Fruit fly (Drosophila melanogaster): ENCODE results near the gene CG18754.

The CG18754 gene

DNA sequence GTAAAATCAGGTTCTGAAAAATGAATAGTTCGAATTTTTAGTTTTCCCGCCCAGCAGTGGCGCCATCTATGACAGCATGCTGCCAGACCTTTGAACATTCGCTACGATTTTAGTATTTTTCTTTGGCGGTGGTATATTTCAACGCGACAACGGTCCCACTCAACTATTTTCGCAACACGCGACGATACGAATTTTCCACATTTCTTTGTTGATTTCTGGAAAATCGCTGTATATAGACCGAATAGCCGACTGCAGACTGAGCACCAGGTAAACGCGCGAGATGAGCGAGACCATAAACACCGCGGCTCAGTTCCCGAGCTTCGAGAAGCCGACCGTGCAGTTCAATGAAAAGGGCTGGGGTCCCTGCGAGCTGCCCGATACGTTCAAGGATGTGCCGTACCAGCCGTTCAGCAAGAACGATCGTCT lies 3.9 kb upstream of the CG18754 start, which contains the start of gene eIF3d1:
Gene eIF3d1, plus strand, starts transcription at position 129 of the 426 bp plus-strand sequence.
- TF ChIP-seq bab1 (GFP tag; optimal IDR thresholded peaks at IDR 0.05) (peak; percentile 51), Crg-1 (GFP tag; optimal IDR thresholded peaks at IDR 0.05) (peak; percentile 23), CG5204 (GFP tag; optimal IDR thresholded peaks at IDR 0.05) (no peak), ovo (GFP tag; optimal IDR thresholded peaks at IDR 0.05) (peak; percentile 0), Mnt (GFP tag; optimal IDR thresholded peaks at IDR 0.05) (peak; percentile 94), Clk (GFP tag; optimal IDR thresholded peaks at IDR 0.05) (no peak), CG1620 (GFP tag; optimal IDR thresholded peaks at IDR 0.05) (peak; percentile 55)

DNA sequence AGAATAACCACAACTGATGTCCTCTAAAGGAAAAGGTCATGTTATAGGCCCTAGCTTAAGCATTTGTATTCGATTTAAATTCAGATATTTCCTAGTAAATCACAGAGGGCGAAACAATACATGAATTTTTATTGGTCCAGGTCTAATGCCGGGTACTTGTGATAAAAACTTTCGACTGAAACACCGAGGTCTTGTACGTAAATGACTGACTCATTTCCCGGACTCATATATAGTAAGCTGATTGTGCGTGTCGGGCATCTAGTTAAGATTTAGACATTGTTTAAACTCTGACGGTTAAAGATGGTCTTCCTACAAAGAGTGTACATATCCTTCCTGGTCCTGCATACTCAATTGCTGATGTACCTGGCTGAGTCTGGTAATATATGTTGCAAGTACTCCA lies 1.7 kb upstream of the CG18754 start, which contains the start of gene CG16710:
Gene CG16710, plus strand, starts transcription at position 301 of the 400 bp plus-strand sequence.
- TF ChIP-seq cnc (optimal IDR thresholded peaks at IDR 0.05) = no peak
- TF ChIP-seq CG14711 (tag; optimal IDR thresholded peaks at IDR 0.05) = no peak
- no peak for TF ChIP-seq bab1 (GFP tag; optimal IDR thresholded peaks at IDR 0.05)
- TF ChIP-seq Clk (GFP tag; optimal IDR thresholded peaks at IDR 0.05) = no peak
- no peak for TF ChIP-seq CG1620 (GFP tag; optimal IDR thresholded peaks at IDR 0.05)
- TF ChIP-seq CG11617 (GFP tag; optimal IDR thresholded peaks at IDR 0.05) = no peak
- no peak for TF ChIP-seq CG5204 (GFP tag; optimal IDR thresholded peaks at IDR 0.05)
- TF ChIP-seq tj (GFP tag; optimal IDR thresholded peaks at IDR 0.05) = no peak
- TF ChIP-seq kay (GFP tag; ENCODE audit: borderline replicate concordance) = no peak
- no peak for TF ChIP-seq Hr96 (GFP tag; optimal IDR thresholded peaks at IDR 0.05)
- no peak for TF ChIP-seq Crg-1 (GFP tag; optimal IDR thresholded peaks at IDR 0.05)
- TF ChIP-seq CG33017 (tag; optimal IDR thresholded peaks at IDR 0.05) = no peak
- no peak for TF ChIP-seq cic (GFP tag; optimal IDR thresholded peaks at IDR 0.05)
- TF ChIP-seq ovo (GFP tag; optimal IDR thresholded peaks at IDR 0.05) = no peak

DNA sequence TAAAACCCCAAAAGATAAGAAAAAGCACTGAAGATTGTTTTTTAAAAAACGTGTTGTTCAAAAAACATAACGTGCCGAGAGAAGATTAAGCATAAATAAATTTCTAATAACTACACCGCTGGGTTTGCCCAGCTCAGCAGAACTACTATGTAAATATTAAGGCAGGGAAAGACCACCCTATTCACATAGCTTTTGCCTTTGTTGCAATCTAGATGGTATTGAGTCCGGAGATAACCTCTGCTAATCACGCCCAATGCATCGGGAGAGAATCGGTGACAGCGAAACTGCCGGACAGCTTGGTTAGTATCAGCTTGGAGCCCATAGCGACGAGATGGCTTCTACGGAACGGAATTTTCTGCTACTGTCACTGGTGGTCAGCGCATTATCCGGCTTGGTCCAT lies 2.1 kb downstream of the CG18754 start, which contains the start of gene SPE:
Gene SPE, plus strand, starts transcription at position 301 of the 400 bp plus-strand sequence.
- TF ChIP-seq Crg-1 (GFP tag; optimal IDR thresholded peaks at IDR 0.05) = no peak
- TF ChIP-seq CG1620 (GFP tag; optimal IDR thresholded peaks at IDR 0.05) = no peak
- peak; percentile 44 for TF ChIP-seq tj (GFP tag; optimal IDR thresholded peaks at IDR 0.05)
- peak; percentile 18 for TF ChIP-seq cic (GFP tag; optimal IDR thresholded peaks at IDR 0.05)

DNA sequence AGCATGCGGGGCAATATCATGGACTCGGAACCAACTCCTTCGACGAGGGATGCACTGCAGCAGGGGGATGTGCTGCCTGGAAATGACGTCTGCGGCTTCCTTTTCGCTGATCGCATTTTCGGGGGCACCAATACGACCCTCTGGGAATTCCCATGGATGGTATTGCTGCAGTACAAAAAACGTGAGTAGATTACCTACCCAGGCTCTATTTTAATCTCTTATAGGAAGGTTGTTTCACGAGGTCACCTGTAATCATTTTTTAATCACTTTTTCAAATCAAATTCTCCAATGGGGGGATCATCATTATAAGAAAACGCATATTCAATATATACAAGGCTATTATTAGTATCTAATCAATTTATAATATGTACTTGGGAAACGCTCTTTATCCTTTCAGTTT lies 3.1 kb downstream of the CG18754 start:
- TF ChIP-seq CG1620 (GFP tag; optimal IDR thresholded peaks at IDR 0.05) (no peak), kay (GFP tag; ENCODE audit: borderline replicate concordance) (no peak), tj (GFP tag; optimal IDR thresholded peaks at IDR 0.05) (no peak), CG11617 (GFP tag; optimal IDR thresholded peaks at IDR 0.05) (no peak), CG14711 (tag; optimal IDR thresholded peaks at IDR 0.05) (no peak), bab1 (GFP tag; optimal IDR thresholded peaks at IDR 0.05) (no peak), cic (GFP tag; optimal IDR thresholded peaks at IDR 0.05) (no peak), CG33017 (tag; optimal IDR thresholded peaks at IDR 0.05) (no peak)

DNA sequence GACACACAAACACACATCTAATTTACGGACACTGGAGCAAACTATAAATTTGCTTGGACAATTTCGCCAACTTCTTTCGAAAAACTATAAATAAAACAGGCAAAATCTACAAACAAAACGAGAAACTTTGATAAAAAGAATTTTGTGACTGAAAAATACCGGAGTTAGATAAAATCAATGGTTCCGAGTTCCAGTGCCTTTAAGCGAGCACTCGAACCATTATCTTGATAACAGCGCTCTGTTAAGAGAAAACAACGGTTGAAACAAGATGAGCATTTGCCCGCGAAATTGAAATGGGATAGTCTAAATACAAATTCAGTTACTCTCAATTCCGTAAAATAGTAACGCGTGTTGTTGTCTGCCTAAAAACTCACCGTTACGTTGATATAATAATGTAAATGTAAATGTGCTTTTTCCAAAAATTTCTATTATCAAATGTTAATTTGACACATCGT lies 10.7 kb downstream of the CG18754 start, which contains the start of gene CG10254:
Gene CG10254, minus strand, starts transcription at position 405 of the 455 bp plus-strand sequence.
- TF ChIP-seq ovo (GFP tag; optimal IDR thresholded peaks at IDR 0.05) = no peak
- TF ChIP-seq CG7045 (GFP tag; optimal IDR thresholded peaks at IDR 0.05) = no peak
- TF ChIP-seq CG1620 (GFP tag; optimal IDR thresholded peaks at IDR 0.05) = no peak
- TF ChIP-seq CG11617 (GFP tag; optimal IDR thresholded peaks at IDR 0.05) = no peak
- TF ChIP-seq Crg-1 (GFP tag; optimal IDR thresholded peaks at IDR 0.05) = no peak
- no peak for TF ChIP-seq toe (GFP tag; optimal IDR thresholded peaks at IDR 0.05)
- peak; percentile 34 for TF ChIP-seq bab1 (GFP tag; optimal IDR thresholded peaks at IDR 0.05)

DNA sequence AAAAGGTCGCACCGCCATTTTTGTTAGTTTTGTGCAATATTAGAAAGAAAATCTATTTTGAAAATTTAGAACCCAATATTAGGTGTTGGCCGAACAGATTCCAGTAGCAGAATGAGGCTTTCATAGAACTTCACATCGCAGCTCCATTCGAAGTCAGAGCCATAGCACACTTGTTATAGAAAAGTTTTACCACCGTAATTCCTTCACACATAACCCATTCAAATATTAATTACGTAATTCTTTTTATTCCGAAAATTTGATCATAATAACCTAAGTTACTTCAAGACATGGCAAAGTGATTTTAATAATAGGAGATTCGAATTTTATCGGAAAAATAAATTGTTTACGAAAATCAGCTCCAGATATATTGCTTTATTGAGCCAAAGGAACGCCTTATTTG lies 12.3 kb downstream of the CG18754 start, which contains the start of gene CG10252:
Gene CG10252, minus strand, starts transcription at position 101 of the 400 bp plus-strand sequence.
- TF ChIP-seq cic (GFP tag; optimal IDR thresholded peaks at IDR 0.05) (no peak), tj (GFP tag; optimal IDR thresholded peaks at IDR 0.05) (no peak), CG7101 (tag; optimal IDR thresholded peaks at IDR 0.05) (no peak), CG7045 (GFP tag; optimal IDR thresholded peaks at IDR 0.05) (no peak), Hr96 (GFP tag; optimal IDR thresholded peaks at IDR 0.05) (no peak), pad (GFP tag; optimal IDR thresholded peaks at IDR 0.05) (no peak), CG12768 (GFP tag; optimal IDR thresholded peaks at IDR 0.05) (no peak), CG5204 (GFP tag; optimal IDR thresholded peaks at IDR 0.05) (no peak), CG1620 (GFP tag; optimal IDR thresholded peaks at IDR 0.05) (no peak), Clk (GFP tag; optimal IDR thresholded peaks at IDR 0.05) (no peak), kay (GFP tag; ENCODE audit: borderline replicate concordance) (no peak)

DNA sequence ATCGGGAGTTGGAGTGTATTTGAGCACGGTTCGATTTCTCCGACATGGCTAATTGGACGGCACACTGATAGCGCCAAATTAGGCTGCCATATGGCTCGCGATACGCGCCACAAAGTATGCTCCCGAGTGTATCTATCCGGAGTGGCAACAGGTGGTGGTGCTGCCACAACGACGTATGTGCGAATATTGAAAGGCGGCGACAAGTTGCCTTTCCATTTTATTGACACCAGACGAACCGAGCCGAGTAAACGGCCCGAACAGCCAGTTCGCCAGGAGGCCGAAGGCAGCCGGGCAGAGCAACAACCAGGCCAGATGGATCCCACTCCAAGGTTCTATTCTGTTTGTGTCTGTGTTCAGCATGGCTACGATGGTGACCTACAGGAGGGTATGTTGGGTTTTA lies 15.0 kb downstream of the CG18754 start, which contains the start of gene prt:
Gene prt, minus strand, starts transcription at position 193 of the 400 bp plus-strand sequence.
- TF ChIP-seq cnc (optimal IDR thresholded peaks at IDR 0.05) (no peak), CG33017 (tag; optimal IDR thresholded peaks at IDR 0.05) (no peak), pad (GFP tag; optimal IDR thresholded peaks at IDR 0.05) (no peak), CG11617 (GFP tag; optimal IDR thresholded peaks at IDR 0.05) (no peak), Clk (GFP tag; optimal IDR thresholded peaks at IDR 0.05) (no peak), CG7101 (tag; optimal IDR thresholded peaks at IDR 0.05) (no peak), Crg-1 (GFP tag; optimal IDR thresholded peaks at IDR 0.05) (no peak), CG12768 (GFP tag; optimal IDR thresholded peaks at IDR 0.05) (no peak), kay (GFP tag; ENCODE audit: borderline replicate concordance) (no peak)

Measured in whole organism, adult.